Fruit fly (Drosophila melanogaster): ENCODE data around the gene sip2.

sip2 gene

DNA sequence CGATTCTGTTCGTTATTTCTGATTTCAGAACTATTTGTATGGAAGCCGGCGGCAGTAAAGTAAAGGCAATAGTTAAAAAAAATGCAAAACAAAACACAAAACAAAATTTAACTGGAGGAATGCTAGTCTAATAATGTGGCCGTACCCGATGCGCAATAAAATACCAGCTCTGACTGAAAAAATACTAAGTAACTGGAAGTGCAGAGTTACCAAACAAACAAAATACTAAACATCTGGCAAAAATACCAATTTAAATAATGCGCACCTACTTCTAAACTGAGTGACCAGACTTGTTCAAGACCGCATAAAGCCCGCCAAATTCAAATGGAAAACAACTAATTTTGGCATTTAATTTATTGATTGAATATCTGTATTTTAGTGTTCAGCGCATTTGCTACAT lies 49.9 kb downstream of the sip2 start, which contains the start of gene Wee1 (continued):
- TF ChIP-seq Dp (GFP tag; optimal IDR thresholded peaks at IDR 0.05): peak; percentile 95
- no peak for TF ChIP-seq Neu2 (GFP tag; optimal IDR thresholded peaks at IDR 0.05; ENCODE audit: borderline replicate concordance)
- TF ChIP-seq CG12104 (GFP tag; optimal IDR thresholded peaks at IDR 0.05): no peak
- TF ChIP-seq az2 (GFP tag; optimal IDR thresholded peaks at IDR 0.05): no peak
- no peak for TF ChIP-seq Vsx1 (GFP tag; optimal IDR thresholded peaks at IDR 0.05)
- TF ChIP-seq CG12219 (GFP tag; optimal IDR thresholded peaks at IDR 0.05): no peak
- TF ChIP-seq CG15514 (GFP tag; optimal IDR thresholded peaks at IDR 0.05): peak; percentile 51
- no peak for TF ChIP-seq CG10979 (tag; optimal IDR thresholded peaks at IDR 0.05)
- no peak for TF ChIP-seq sug (tag; optimal IDR thresholded peaks at IDR 0.05)
- TF ChIP-seq Meics (GFP tag; optimal IDR thresholded peaks at IDR 0.05): no peak
- no peak for TF ChIP-seq mam (GFP tag; optimal IDR thresholded peaks at IDR 0.05)
- TF ChIP-seq CG9215 (GFP tag; IDR thresholded peaks at IDR 0.05): no peak
- no peak for TF ChIP-seq Lpt (GFP tag; optimal IDR thresholded peaks at IDR 0.05)
- TF ChIP-seq CG2129 (GFP tag; IDR thresholded peaks at IDR 0.05; ENCODE audit: partially characterized antibody): no peak
- TF ChIP-seq zen2 (GFP tag; IDR thresholded peaks at IDR 0.05; ENCODE audit: partially characterized antibody): no peak
- TF ChIP-seq CG32767 (GFP tag; IDR thresholded peaks at IDR 0.05): no peak
- no peak for TF ChIP-seq CG6654 (GFP tag; optimal IDR thresholded peaks at IDR 0.05)
- peak; percentile 55 for TF ChIP-seq sens (GFP tag)
- no peak for TF ChIP-seq Dbx (GFP tag; IDR thresholded peaks at IDR 0.05)
- TF ChIP-seq nmo (GFP tag; optimal IDR thresholded peaks at IDR 0.05): peak; percentile 84
- no peak for TF ChIP-seq CG11456 (GFP tag; IDR thresholded peaks at IDR 0.05)
- no peak for TF ChIP-seq twi (tag; optimal IDR thresholded peaks at IDR 0.05)
- no peak for TF ChIP-seq fru (optimal IDR thresholded peaks at IDR 0.05)
- TF ChIP-seq chif (GFP tag; optimal IDR thresholded peaks at IDR 0.05): no peak
- no peak for TF ChIP-seq Blimp-1 (GFP tag; optimal IDR thresholded peaks at IDR 0.05)
- no peak for TF ChIP-seq corto (GFP tag; optimal IDR thresholded peaks at IDR 0.05)
- no peak for TF ChIP-seq shn (GFP tag; optimal IDR thresholded peaks at IDR 0.05)
- TF ChIP-seq CG17612 (GFP tag; IDR thresholded peaks at IDR 0.05): no peak
- no peak for TF ChIP-seq Abd-B (GFP tag; optimal IDR thresholded peaks at IDR 0.05)
- no peak for TF ChIP-seq CG32772 (GFP tag; IDR thresholded peaks at IDR 0.05)
- TF ChIP-seq caup (GFP tag; optimal IDR thresholded peaks at IDR 0.05; ENCODE audit: severe bottlenecking): no peak
- no peak for TF ChIP-seq ato (GFP tag; IDR thresholded peaks at IDR 0.05; ENCODE audit: partially characterized antibody)
- TF ChIP-seq sna (GFP tag; IDR thresholded peaks at IDR 0.05; ENCODE audit: partially characterized antibody): 0 out of 2 replicates have a peak, but pooled peaks have one; percentile 25
- peak; percentile 32; the same call in 1 of the 2 replicates for TF ChIP-seq CG13287 (GFP tag; IDR thresholded peaks at IDR 0.05; ENCODE audit: partially characterized antibody)
- TF ChIP-seq MBD-R2 (GFP tag; IDR thresholded peaks at IDR 0.05): peak; percentile 81
- no peak for TF ChIP-seq scrt (GFP tag; optimal IDR thresholded peaks at IDR 0.05)
- no peak for TF ChIP-seq amos (GFP tag; IDR thresholded peaks at IDR 0.05; ENCODE audit: partially characterized antibody)
- peak; percentile 65 for TF ChIP-seq CG17186 (GFP tag; optimal IDR thresholded peaks at IDR 0.05)
- TF ChIP-seq CG7987 (GFP tag; optimal IDR thresholded peaks at IDR 0.05): no peak
- peak; percentile 78 for TF ChIP-seq CG4617 (GFP tag; optimal IDR thresholded peaks at IDR 0.05; ENCODE audit: borderline replicate concordance)
- no peak for TF ChIP-seq wdn (GFP tag; IDR thresholded peaks at IDR 0.05)
- peak; percentile 84 for TF ChIP-seq HmgZ (tag; optimal IDR thresholded peaks at IDR 0.05)
- TF ChIP-seq CG7963 (GFP tag; IDR thresholded peaks at IDR 0.05; ENCODE audit: partially characterized antibody): no peak
- TF ChIP-seq Hsf (GFP tag; optimal IDR thresholded peaks at IDR 0.05): no peak
- TF ChIP-seq Sin3A (optimal IDR thresholded peaks at IDR 0.05): peak; percentile 23
- TF ChIP-seq YL-1 (GFP tag; optimal IDR thresholded peaks at IDR 0.05): peak; percentile 75
- no peak for TF ChIP-seq ssp (GFP tag; IDR thresholded peaks at IDR 0.05)
- no peak for TF ChIP-seq Nf-YB (GFP tag; optimal IDR thresholded peaks at IDR 0.05)
- TF ChIP-seq CG11560 (tag; IDR thresholded peaks at IDR 0.05): no peak
- no peak for TF ChIP-seq wek (GFP tag; optimal IDR thresholded peaks at IDR 0.05)
- TF ChIP-seq CG7372 (GFP tag; IDR thresholded peaks at IDR 0.05): no peak

All from whole organism, embryonic.